Worm (Caenorhabditis elegans): ENCODE data around the gene lgc-30.

lgc-30 gene

ce11 chrIV:945601-946000, 20.9 kb downstream of the lgc-30 start, which contains the start of gene faah-3:
faah-3 (minus strand) TSS chrIV:945653.
- TF ChIP-seq nhr-237 (tag; optimal IDR thresholded peaks at IDR 0.05) (no peak), fos-1 (tag; optimal IDR thresholded peaks at IDR 0.05) (peak; percentile 68), egl-27 (tag; optimal IDR thresholded peaks at IDR 0.05) (no peak), alr-1 (tag; optimal IDR thresholded peaks at IDR 0.05) (no peak)

ce11 chrIV:949940-950592, 25.4 kb downstream of the lgc-30 start:
- TF ChIP-seq mab-5 (tag; optimal IDR thresholded peaks at IDR 0.05) (no peak), nhr-12 (tag; optimal IDR thresholded peaks at IDR 0.05) (no peak), F13H6.1 (tag; optimal IDR thresholded peaks at IDR 0.05) (no peak), ztf-11 (tag; optimal IDR thresholded peaks at IDR 0.05) (no peak), unc-55 (GFP tag; optimal IDR thresholded peaks at IDR 0.05) (no peak), nhr-77 (tag; optimal IDR thresholded peaks at IDR 0.05) (no peak), egl-27 (tag; optimal IDR thresholded peaks at IDR 0.05) (no peak), nhr-129 (tag; optimal IDR thresholded peaks at IDR 0.05) (no peak), Y55F3AM.14 (GFP tag; optimal IDR thresholded peaks at IDR 0.05) (no peak), C34F6.9 (tag; optimal IDR thresholded peaks at IDR 0.05) (no peak), R02D3.7 (tag; optimal IDR thresholded peaks at IDR 0.05) (no peak), sma-9 (GFP tag; optimal IDR thresholded peaks at IDR 0.05) (no peak), sma-9 (tag; optimal IDR thresholded peaks at IDR 0.05) (no peak), unc-62 (GFP tag; optimal IDR thresholded peaks at IDR 0.05) (no peak), elt-3 (tag; optimal IDR thresholded peaks at IDR 0.05) (no peak), gmeb-1 (tag; optimal IDR thresholded peaks at IDR 0.05) (no peak), skn-1 (tag; optimal IDR thresholded peaks at IDR 0.05) (no peak), ceh-16 (tag; optimal IDR thresholded peaks at IDR 0.05) (no peak), nhr-11 (tag; optimal IDR thresholded peaks at IDR 0.05) (no peak)

- TF ChIP-seq unc-55 (GFP tag; optimal IDR thresholded peaks at IDR 0.05) (no peak), lin-11 (tag; optimal IDR thresholded peaks at IDR 0.05) (no peak), C34F6.9 (tag; optimal IDR thresholded peaks at IDR 0.05) (no peak), ceh-16 (tag; optimal IDR thresholded peaks at IDR 0.05) (no peak), mbf-1 (tag; optimal IDR thresholded peaks at IDR 0.05) (no peak), ztf-1 (GFP tag; conservative IDR thresholded peaks at IDR 0.05) (no peak), alr-1 (tag; optimal IDR thresholded peaks at IDR 0.05) (no peak), R02D3.7 (tag; optimal IDR thresholded peaks at IDR 0.05) (no peak), sem-4 (tag; optimal IDR thresholded peaks at IDR 0.05) (no peak), sma-9 (GFP tag; optimal IDR thresholded peaks at IDR 0.05) (no peak), sma-9 (tag; optimal IDR thresholded peaks at IDR 0.05) (no peak), blmp-1 (tag; optimal IDR thresholded peaks at IDR 0.05; ENCODE audit: insufficient read depth) (no peak), snpc-4 (tag; optimal IDR thresholded peaks at IDR 0.05) (no peak), F13H6.1 (tag; optimal IDR thresholded peaks at IDR 0.05) (no peak), nhr-23 (tag; optimal IDR thresholded peaks at IDR 0.05) (no peak), sma-3 (GFP tag; optimal IDR thresholded peaks at IDR 0.05) (no peak), nhr-11 (tag; optimal IDR thresholded peaks at IDR 0.05) (no peak)
Observed at ce11 chrIV:951569-951968, 26.9 kb downstream of the lgc-30 start.

- TF ChIP-seq ZK546.5 (tag; optimal IDR thresholded peaks at IDR 0.05), result no peak
- no peak for TF ChIP-seq alr-1 (tag; optimal IDR thresholded peaks at IDR 0.05)
- TF ChIP-seq lin-39 (tag; optimal IDR thresholded peaks at IDR 0.05), result no peak
- no peak for TF ChIP-seq sem-4 (tag; optimal IDR thresholded peaks at IDR 0.05)
- TF ChIP-seq gmeb-1 (tag; optimal IDR thresholded peaks at IDR 0.05), result no peak
- no peak for TF ChIP-seq nhr-23 (tag; optimal IDR thresholded peaks at IDR 0.05)
- TF ChIP-seq R02D3.7 (tag; optimal IDR thresholded peaks at IDR 0.05), result no peak
Observed at ce11 chrIV:953136-953535, 28.5 kb downstream of the lgc-30 start.

- TF ChIP-seq nhr-25 (tag; optimal IDR thresholded peaks at IDR 0.05) (peak; percentile 92), skn-1 (tag; optimal IDR thresholded peaks at IDR 0.05) (no peak), R02D3.7 (tag; optimal IDR thresholded peaks at IDR 0.05) (no peak), egl-27 (tag; optimal IDR thresholded peaks at IDR 0.05) (peak; percentile 9), nhr-12 (tag; optimal IDR thresholded peaks at IDR 0.05) (no peak), F13H6.1 (tag; optimal IDR thresholded peaks at IDR 0.05) (peak; percentile 72), ztf-1 (GFP tag; conservative IDR thresholded peaks at IDR 0.05) (no peak), nhr-10 (tag; optimal IDR thresholded peaks at IDR 0.05) (no peak), ceh-16 (tag; optimal IDR thresholded peaks at IDR 0.05) (peak; percentile 88), gmeb-1 (tag; optimal IDR thresholded peaks at IDR 0.05) (peak; percentile 52), crh-2 (tag; optimal IDR thresholded peaks at IDR 0.05) (peak; percentile 69), C34F6.9 (tag; optimal IDR thresholded peaks at IDR 0.05) (peak; percentile 52), nhr-77 (tag; optimal IDR thresholded peaks at IDR 0.05) (no peak), sem-4 (tag; optimal IDR thresholded peaks at IDR 0.05) (peak; percentile 11), snpc-4 (tag; optimal IDR thresholded peaks at IDR 0.05) (peak; percentile 21), nhr-23 (tag; optimal IDR thresholded peaks at IDR 0.05) (no peak), elt-3 (tag; optimal IDR thresholded peaks at IDR 0.05) (no peak), mdl-1 (tag; optimal IDR thresholded peaks at IDR 0.05) (peak in 1 of 2 experiments; percentile 22), blmp-1 (tag; optimal IDR thresholded peaks at IDR 0.05; ENCODE audit: insufficient read depth) (peak; percentile 31), aly-2 (tag; optimal IDR thresholded peaks at IDR 0.05) (no peak), mbf-1 (tag; optimal IDR thresholded peaks at IDR 0.05) (no peak), dmd-4 (tag; optimal IDR thresholded peaks at IDR 0.05) (no peak), nhr-129 (tag; optimal IDR thresholded peaks at IDR 0.05) (peak; percentile 78), unc-39 (tag; optimal IDR thresholded peaks at IDR 0.05) (no peak), ztf-4 (tag; optimal IDR thresholded peaks at IDR 0.05) (peak; percentile 26), nhr-237 (tag; optimal IDR thresholded peaks at IDR 0.05) (no peak), nhr-21 (tag; optimal IDR thresholded peaks at IDR 0.05) (peak; percentile 16), unc-62 (GFP tag; optimal IDR thresholded peaks at IDR 0.05) (no peak), lin-11 (tag; optimal IDR thresholded peaks at IDR 0.05) (no peak), unc-55 (GFP tag; optimal IDR thresholded peaks at IDR 0.05) (no peak)
Observed at ce11 chrIV:957820-958219, 33.1 kb downstream of the lgc-30 start.
